Fruit fly (Drosophila melanogaster) whole organism, embryonic: ENCODE data around the gene Tti1.

Experiments
- Antp ChIP-seq: fragments of 200-800 bp; sonication (Bioruptor generic); optimal IDR thresholded peaks from 3 replicates; lab custom pipeline; 2016; ENCODE audit warnings: missing biosample characterization, missing genetic modification characterization
- Atf3 ChIP-seq: fragments of 200-800 bp; sonication (Bioruptor generic); optimal IDR thresholded peaks from 3 replicates; lab custom pipeline; 2016; ENCODE audit warnings: missing biosample characterization, missing genetic modification characterization
- B-H2 ChIP-seq: fragments of 200-800 bp; sonication (Bioruptor generic); optimal IDR thresholded peaks from 2 replicates; lab custom pipeline; 2018; ENCODE audit warnings: missing biosample characterization, mild to moderate bottlenecking, missing genetic modification characterization
- CG10321 ChIP-seq: fragments of 200-800 bp; sonication (Bioruptor generic); IDR thresholded peaks from 2 replicates; pipeline ENCODE4 v1.3.6; 2022; ENCODE audit warnings: missing biosample characterization, missing genetic modification characterization
- CG10565 ChIP-seq: fragments of 200-800 bp; sonication (Bioruptor generic); optimal IDR thresholded peaks from 3 replicates; lab custom pipeline; 2016; ENCODE audit warnings: missing biosample characterization, mild to moderate bottlenecking, missing genetic modification characterization
- CG12104 ChIP-seq: fragments of 200-800 bp; sonication (Bioruptor generic); optimal IDR thresholded peaks from 3 replicates; lab custom pipeline; 2016; ENCODE audit warnings: missing biosample characterization, missing genetic modification characterization
- CG14050 ChIP-seq: fragments of 200-800 bp; sonication (Bioruptor generic); IDR thresholded peaks from 3 replicates; pipeline ENCODE4 v1.3.6; 2022; ENCODE audit warnings: missing biosample characterization, missing genetic modification characterization
- CG14667 ChIP-seq: fragments of 200-800 bp; sonication (Bioruptor generic); IDR thresholded peaks from 2 replicates; pipeline ENCODE4 v1.3.6; 2022; ENCODE audit warnings: missing biosample characterization, missing genetic modification characterization
- CG14710 ChIP-seq: fragments of 200-800 bp; sonication (Bioruptor generic); optimal IDR thresholded peaks from 3 replicates; lab custom pipeline; 2019; ENCODE audit warnings: missing biosample characterization, mild to moderate bottlenecking, missing genetic modification characterization, moderate library complexity
- CG15479 ChIP-seq: fragments of 200-800 bp; sonication (Bioruptor generic); optimal IDR thresholded peaks from 3 replicates; lab custom pipeline; 2019; ENCODE audit warnings: missing biosample characterization, mild to moderate bottlenecking, missing genetic modification characterization, moderate library complexity
- CG15696 ChIP-seq: fragments of 200-800 bp; sonication (Bioruptor generic); optimal IDR thresholded peaks from 2 replicates; lab custom pipeline; 2019; ENCODE audit warnings: missing biosample characterization, mild to moderate bottlenecking, missing genetic modification characterization, moderate library complexity
- CG17568 ChIP-seq: fragments of 200-800 bp; sonication (Bioruptor generic); optimal IDR thresholded peaks from 2 replicates; lab custom pipeline; 2018; ENCODE audit warnings: missing biosample characterization, mild to moderate bottlenecking, missing genetic modification characterization, moderate library complexity
- CG17912 ChIP-seq: fragments of 200-800 bp; sonication (Bioruptor generic); optimal IDR thresholded peaks from 2 replicates; lab custom pipeline; 2018; ENCODE audit warnings: missing biosample characterization, mild to moderate bottlenecking, missing genetic modification characterization
- CG1792 ChIP-seq: fragments of 200-800 bp; sonication (Bioruptor generic); optimal IDR thresholded peaks from 2 replicates; lab custom pipeline; 2016; ENCODE audit warnings: missing biosample characterization, missing genetic modification characterization
- CG2116 ChIP-seq: fragments of 200-800 bp; sonication (Bioruptor generic); optimal IDR thresholded peaks from 3 replicates; lab custom pipeline; 2018; ENCODE audit warnings: missing biosample characterization, mild to moderate bottlenecking, missing genetic modification characterization
- CG2129 ChIP-seq: fragments of 200-800 bp; sonication (Bioruptor generic); IDR thresholded peaks from 2 replicates; pipeline ENCODE4 v1.3.6; 2022; ENCODE audit warnings: missing biosample characterization, missing genetic modification characterization; ENCODE audit not compliant: partially characterized antibody
- CG30020 ChIP-seq: fragments of 200-800 bp; optimal IDR thresholded peaks from 2 replicates; lab custom pipeline; 2019; ENCODE audit warnings: missing biosample characterization, mild to moderate bottlenecking, missing genetic modification characterization, moderate library complexity
- CG3281 ChIP-seq: fragments of 200-800 bp; sonication (Bioruptor generic); optimal IDR thresholded peaks from 3 replicates; lab custom pipeline; 2017; ENCODE audit warnings: missing biosample characterization, mild to moderate bottlenecking, missing genetic modification characterization
- CG43689 ChIP-seq: fragments of 200-800 bp; sonication (Bioruptor generic); IDR thresholded peaks from 2 replicates; pipeline ENCODE4 v1.3.6; 2022; ENCODE audit warnings: missing biosample characterization, missing genetic modification characterization
- CG4404 ChIP-seq: fragments of 200-800 bp; sonication (Bioruptor generic); IDR thresholded peaks from 2 replicates; pipeline ENCODE4 v1.3.6; 2022; ENCODE audit warnings: missing biosample characterization, missing genetic modification characterization
- CG4617 ChIP-seq: fragments of 200-800 bp; sonication (Bioruptor generic); optimal IDR thresholded peaks from 3 replicates; lab custom pipeline; 2016; ENCODE audit warnings: missing biosample characterization, missing genetic modification characterization, borderline replicate concordance
- CG4707 ChIP-seq: fragments of 200-800 bp; sonication (Bioruptor generic); optimal IDR thresholded peaks from 2 replicates; lab custom pipeline; 2018; ENCODE audit warnings: missing biosample characterization, mild to moderate bottlenecking, missing genetic modification characterization, moderate library complexity
- CG4730 ChIP-seq: fragments of 200-800 bp; sonication (Bioruptor generic); IDR thresholded peaks from 2 replicates; pipeline ENCODE4 v1.3.6; 2022; ENCODE audit warnings: missing biosample characterization, missing genetic modification characterization
- Doc2 ChIP-seq: fragments of 200-800 bp; sonication (Bioruptor generic); IDR thresholded peaks from 2 replicates; pipeline ENCODE4 v1.3.6; 2022; ENCODE audit warnings: missing biosample characterization, missing genetic modification characterization
- Dp ChIP-seq: fragments of 200-800 bp; sonication (Bioruptor generic); optimal IDR thresholded peaks from 2 replicates; lab custom pipeline; 2018; ENCODE audit warnings: missing biosample characterization, mild to moderate bottlenecking, missing genetic modification characterization, moderate library complexity
- E2f2 ChIP-seq: fragments of 200-800 bp; sonication (Bioruptor generic); IDR thresholded peaks from 2 replicates; pipeline ENCODE4 v1.3.6; 2022; ENCODE audit warnings: missing biosample characterization, missing genetic modification characterization
- HLH4C ChIP-seq: fragments of 200-800 bp; sonication (Bioruptor generic); IDR thresholded peaks from 3 replicates; pipeline ENCODE4 v1.3.6; 2022; ENCODE audit warnings: missing biosample characterization, missing genetic modification characterization; ENCODE audit not compliant: partially characterized antibody
- Hmr ChIP-seq: fragments of 200-800 bp; sonication (Bioruptor generic); optimal IDR thresholded peaks from 3 replicates; lab custom pipeline; 2017; ENCODE audit warnings: mild to moderate bottlenecking, missing biosample characterization, missing genetic modification reagents, missing genetic modification characterization
- Hr39 ChIP-seq: fragments of >200 bp; optimal IDR thresholded peaks from 2 replicates; lab custom pipeline; 2017
- Sry-β ChIP-seq: fragments of 200-800 bp; sonication (Bioruptor generic); optimal IDR thresholded peaks from 2 replicates; lab custom pipeline; 2018; ENCODE audit warnings: missing biosample characterization, mild to moderate bottlenecking, missing genetic modification characterization, moderate library complexity
- Sry-δ ChIP-seq: fragments of 200-800 bp; sonication (Bioruptor generic); optimal IDR thresholded peaks from 2 replicates; lab custom pipeline; 2016; ENCODE audit warnings: missing biosample characterization, missing genetic modification characterization
- Ssrp ChIP-seq: fragments of 200-800 bp; sonication (Bioruptor generic); optimal IDR thresholded peaks from 2 replicates; lab custom pipeline; 2018; ENCODE audit warnings: missing biosample characterization, mild to moderate bottlenecking, missing genetic modification characterization, moderate library complexity
- Xbp1 ChIP-seq: fragments of 200-800 bp; sonication (Bioruptor generic); optimal IDR thresholded peaks from 3 replicates; lab custom pipeline; 2016; ENCODE audit warnings: missing biosample characterization, mild to moderate bottlenecking, missing genetic modification characterization
- al ChIP-seq: fragments of 200-800 bp; sonication (Bioruptor generic); IDR thresholded peaks from 2 replicates; pipeline ENCODE4 v1.3.6; 2022; ENCODE audit warnings: missing biosample characterization, missing genetic modification characterization
- bbx ChIP-seq: fragments of 200-800 bp; sonication (Bioruptor generic); IDR thresholded peaks from 2 replicates; pipeline ENCODE4 v1.3.6; 2022; ENCODE audit warnings: missing biosample characterization, missing genetic modification characterization; ENCODE audit not compliant: partially characterized antibody
- chinmo ChIP-seq: fragments of 200-800 bp; sonication (Bioruptor generic); IDR thresholded peaks from 4 replicates; pipeline ENCODE4 v1.3.6; 2022; ENCODE audit warnings: missing biosample characterization, missing genetic modification characterization; ENCODE audit not compliant: partially characterized antibody
- dysf ChIP-seq: fragments of 200-800 bp; sonication (Bioruptor generic); IDR thresholded peaks from 3 replicates; pipeline ENCODE4 v1.3.6; 2022; ENCODE audit warnings: missing biosample characterization, missing genetic modification characterization
- ind ChIP-seq: fragments of 200-800 bp; sonication (Bioruptor generic); optimal IDR thresholded peaks from 3 replicates; lab custom pipeline; 2016; ENCODE audit warnings: missing biosample characterization, missing genetic modification characterization
- mirr ChIP-seq: fragments of 200-800 bp; sonication (Bioruptor generic); optimal IDR thresholded peaks from 3 replicates; lab custom pipeline; 2018; ENCODE audit warnings: missing biosample characterization, mild to moderate bottlenecking, missing genetic modification characterization
- pan ChIP-seq, 4 experiments: fragments of >200 bp in 3 of 4; fragments of 200-800 bp in 1 of 4; sonication (Bioruptor generic) in 1 of 4; optimal IDR thresholded peaks in 3 of 4; IDR thresholded peaks in 1 of 4; 2 replicates each; pipeline versions ENCODE4 v1.3.6 to Lab custom; 2017 to 2022; ENCODE audit warnings: missing biosample characterization in 2 of 4, missing genetic modification characterization in 2 of 4, mixed read lengths in 1 of 4
- rib ChIP-seq: fragments of 200-800 bp; sonication (Bioruptor generic); IDR thresholded peaks from 2 replicates; pipeline ENCODE4 v1.3.6; 2022; ENCODE audit warnings: missing biosample characterization, missing genetic modification characterization
- sc ChIP-seq, 3 experiments: fragments of >200 bp in 2 of 3; fragments of 200-800 bp in 1 of 3; sonication (Bioruptor generic) in 1 of 3; optimal IDR thresholded peaks; 2 replicates in 2 of 3; 3 replicates in 1 of 3; lab custom pipeline; 2017; ENCODE audit warnings: mild to moderate bottlenecking in 1 of 3, missing biosample characterization in 1 of 3, missing genetic modification characterization in 1 of 3, missing genetic modification reagents in 1 of 3
- sna ChIP-seq: fragments of 200-800 bp; sonication (Bioruptor generic); IDR thresholded peaks from 2 replicates; pipeline ENCODE4 v1.3.6; 2022; ENCODE audit warnings: missing biosample characterization, missing genetic modification characterization; ENCODE audit not compliant: partially characterized antibody
- stwl ChIP-seq: fragments of 200-800 bp; sonication (Bioruptor generic); optimal IDR thresholded peaks from 3 replicates; lab custom pipeline; 2018; ENCODE audit warnings: missing biosample characterization, mild to moderate bottlenecking, missing genetic modification characterization, moderate library complexity
- tna ChIP-seq: fragments of 200-800 bp; sonication (Bioruptor generic); IDR thresholded peaks from 2 replicates; pipeline ENCODE4 v1.3.6; 2022; ENCODE audit warnings: missing biosample characterization, missing genetic modification characterization; ENCODE audit not compliant: partially characterized antibody
- toy ChIP-seq: fragments of 200-800 bp; sonication (Bioruptor generic); IDR thresholded peaks from 2 replicates; pipeline ENCODE4 v1.3.6; 2022; ENCODE audit warnings: missing biosample characterization, missing genetic modification characterization
- unc-4 ChIP-seq: fragments of 200-800 bp; sonication (Bioruptor generic); IDR thresholded peaks from 2 replicates; pipeline ENCODE4 v1.3.6; 2022; ENCODE audit warnings: missing biosample characterization, missing genetic modification characterization; ENCODE audit not compliant: partially characterized antibody
- usp ChIP-seq: fragments of >200 bp; optimal IDR thresholded peaks from 2 replicates; lab custom pipeline; 2017; ENCODE audit warnings: missing biosample characterization, missing genetic modification characterization
- z ChIP-seq: fragments of 200-800 bp; sonication (Bioruptor generic); IDR thresholded peaks from 3 replicates; pipeline ENCODE4 v1.3.6; 2022; ENCODE audit warnings: missing biosample characterization, missing genetic modification characterization
- zen2 ChIP-seq: fragments of 200-800 bp; sonication (Bioruptor generic); IDR thresholded peaks from 3 replicates; pipeline ENCODE4 v1.3.6; 2022; ENCODE audit warnings: missing biosample characterization, missing genetic modification characterization; ENCODE audit not compliant: partially characterized antibody

The Tti1 gene

DNA sequence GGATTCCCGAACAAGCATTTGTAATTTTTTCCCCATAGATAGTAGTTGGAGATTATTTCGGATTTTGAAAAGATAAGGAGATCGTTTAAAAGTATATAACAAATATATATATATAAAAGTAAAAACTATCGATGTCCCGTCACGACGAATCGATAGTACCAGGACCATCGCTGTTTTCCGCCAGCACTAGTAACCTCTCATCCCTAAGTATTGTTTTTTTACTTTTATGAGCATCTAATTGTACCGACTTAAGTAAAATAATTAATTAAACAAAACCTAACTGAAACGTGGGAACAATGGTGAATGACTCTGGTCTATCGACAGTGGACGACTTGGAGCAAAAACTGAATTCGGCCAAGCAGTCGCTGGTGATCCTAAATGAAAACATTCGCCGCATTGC is 13.8 kb downstream of the Tti1 start, which contains the start of gene Pnn:
Gene Pnn, plus strand, starts transcription at position 187 of the 400 bp plus-strand sequence.
- TF ChIP-seq Antp (GFP tag; lab: Kevin White, UChicago) (no peak), CG14710 (peak; percentile 59), CG17912 (no peak), zen2 (GFP tag; lab: Robert Waterston, UW) (peak; percentile 85), CG2116 (GFP tag; lab: Kevin White, UChicago) (peak; percentile 44), Hr39 (lab: Kevin White, UChicago) (no peak), bbx (peak; percentile 88), B-H2 (GFP tag; lab: Kevin White, UChicago) (peak; percentile 21), ind (no peak), pan (optimal IDR thresholded peaks at IDR 0.05; lab: Kevin White, UChicago) (no peak), pan (GFP tag; optimal IDR thresholded peaks at IDR 0.05 in 1 of 2, IDR thresholded peaks at IDR 0.05 in 1 of 2) (no peak), Sry-δ (peak; percentile 83), CG4404 (no peak), CG2129 (GFP tag; lab: Robert Waterston, UW) (peak; percentile 81), CG1792 (no peak), chinmo (GFP tag; lab: Robert Waterston, UW) (peak; percentile 61; the same call in 1 of the 4 replicates), CG10565 (no peak), Doc2 (GFP tag; lab: Robert Waterston, UW) (no peak), sc (optimal IDR thresholded peaks at IDR 0.05; lab: Kevin White, UChicago) (no peak), sc (GFP tag; optimal IDR thresholded peaks at IDR 0.05; lab: Kevin White, UChicago) (no peak), z (GFP tag; lab: Robert Waterston, UW) (no peak), dysf (no peak), rib (GFP tag; lab: Robert Waterston, UW) (no peak), Dp (peak; percentile 27), CG12104 (no peak), usp (GFP tag; lab: Kevin White, UChicago) (no peak), Hmr (GFP tag; lab: Kevin White, UChicago) (no peak), unc-4 (GFP tag; lab: Robert Waterston, UW) (peak; percentile 90), E2f2 (GFP tag; lab: Robert Waterston, UW) (peak; percentile 29; the same call in 1 of the 2 replicates), Xbp1 (GFP tag; lab: Kevin White, UChicago) (peak; percentile 6), CG4617 (GFP tag; lab: Kevin White, UChicago) (peak; percentile 77), tna (peak; percentile 77), CG10321 (GFP tag; lab: Robert Waterston, UW) (no peak), toy (GFP tag; lab: Robert Waterston, UW) (no peak), stwl (tag; lab: Kevin White, UChicago) (peak; percentile 32), al (GFP tag; lab: Robert Waterston, UW) (0 out of 2 replicates have a peak, but pooled peaks have one; percentile 6), CG15479 (GFP tag; lab: Kevin White, UChicago) (no peak), CG43689 (GFP tag; lab: Robert Waterston, UW) (no peak), Ssrp (no peak), CG30020 (tag; lab: Kevin White, UChicago) (peak; percentile 63), CG17568 (GFP tag; lab: Kevin White, UChicago) (no peak), sna (GFP tag; lab: Robert Waterston, UW) (peak; percentile 87), CG3281 (GFP tag; lab: Kevin White, UChicago) (no peak), CG4730 (no peak), CG14667 (GFP tag; lab: Robert Waterston, UW) (no peak), CG4707 (GFP tag; lab: Kevin White, UChicago) (no peak), Atf3 (GFP tag; lab: Kevin White, UChicago) (no peak), mirr (GFP tag; lab: Kevin White, UChicago) (no peak), HLH4C (GFP tag; lab: Robert Waterston, UW) (peak; percentile 84), CG14050 (GFP tag; lab: Robert Waterston, UW) (no peak), CG15696 (tag; lab: Kevin White, UChicago) (no peak), Sry-β (peak; percentile 48)
